Worm (Caenorhabditis elegans): ENCODE measurements around the gene F10C1.1.
A peak's percentile ranks its signal among the peaks of the same experiment; 100 is the strongest.

The F10C1.1 gene

ce11 chrII:5768274-5768820, 5.7 kb upstream of the F10C1.1 start:
- peak; percentile 86 for TF ChIP-seq elt-1 (tag; optimal IDR thresholded peaks at IDR 0.05; ENCODE audit: borderline replicate concordance, insufficient read depth)
- no peak for TF ChIP-seq sptf-1 (tag; optimal IDR thresholded peaks at IDR 0.05)
- no peak for TF ChIP-seq sem-2 (GFP tag; optimal IDR thresholded peaks at IDR 0.05)
- TF ChIP-seq nhr-12 (tag; optimal IDR thresholded peaks at IDR 0.05), result no peak

ce11 chrII:5772547-5773142, 1.4 kb upstream of the F10C1.1 start:
- TF ChIP-seq nhr-12 (tag; optimal IDR thresholded peaks at IDR 0.05) (no peak), ztf-11 (tag; optimal IDR thresholded peaks at IDR 0.05) (no peak), ceh-83 (GFP tag; optimal IDR thresholded peaks at IDR 0.05) (peak; percentile 62), unc-120 (tag; optimal IDR thresholded peaks at IDR 0.05; ENCODE audit: poor library complexity, severe bottlenecking) (peak; percentile 56), snpc-4 (tag; optimal IDR thresholded peaks at IDR 0.05) (no peak), sptf-1 (tag; optimal IDR thresholded peaks at IDR 0.05) (peak; percentile 85), flh-1 (GFP tag; optimal IDR thresholded peaks at IDR 0.05) (no peak), elt-1 (tag; optimal IDR thresholded peaks at IDR 0.05; ENCODE audit: borderline replicate concordance, insufficient read depth) (no peak), nhr-237 (tag; optimal IDR thresholded peaks at IDR 0.05) (no peak), mep-1 (tag; optimal IDR thresholded peaks at IDR 0.05) (no peak), cnd-1 (tag; optimal IDR thresholded peaks at IDR 0.05) (peak; percentile 43), unc-39 (tag; optimal IDR thresholded peaks at IDR 0.05) (no peak), lsy-2 (tag; optimal IDR thresholded peaks at IDR 0.05) (no peak), blmp-1 (tag; optimal IDR thresholded peaks at IDR 0.05) (no peak), lin-32 (GFP tag; optimal IDR thresholded peaks at IDR 0.05) (peak; percentile 57), nhr-2 (tag; optimal IDR thresholded peaks at IDR 0.05) (peak; percentile 70), ham-2 (GFP tag; optimal IDR thresholded peaks at IDR 0.05) (peak; percentile 82), bed-3 (GFP tag; optimal IDR thresholded peaks at IDR 0.05) (peak; percentile 34), zip-8 (tag; optimal IDR thresholded peaks at IDR 0.05) (peak; percentile 10), ceh-39 (tag; optimal IDR thresholded peaks at IDR 0.05) (no peak), M03D4.4 (tag; optimal IDR thresholded peaks at IDR 0.05) (peak; percentile 78), lin-13 (tag; optimal IDR thresholded peaks at IDR 0.05) (no peak), mab-5 (tag; optimal IDR thresholded peaks at IDR 0.05) (no peak), nhr-76 (tag; optimal IDR thresholded peaks at IDR 0.05) (no peak), elt-3 (tag; optimal IDR thresholded peaks at IDR 0.05) (no peak), nhr-28 (tag; optimal IDR thresholded peaks at IDR 0.05) (no peak), sem-2 (GFP tag; optimal IDR thresholded peaks at IDR 0.05) (peak; percentile 47), drap-1 (GFP tag; optimal IDR thresholded peaks at IDR 0.05) (peak; percentile 82), pha-4 (tag; optimal IDR thresholded peaks at IDR 0.05) (no peak), tbx-8 (GFP tag; optimal IDR thresholded peaks at IDR 0.05) (no peak), ceh-43 (GFP tag; optimal IDR thresholded peaks at IDR 0.05) (peak; percentile 9), hlh-1 (tag; optimal IDR thresholded peaks at IDR 0.05) (peak; percentile 7), ces-1 (GFP tag; optimal IDR thresholded peaks at IDR 0.05) (peak; percentile 36), mls-2 (tag; optimal IDR thresholded peaks at IDR 0.05) (peak; percentile 87), unc-62 (GFP tag; optimal IDR thresholded peaks at IDR 0.05) (no peak)

- TF ChIP-seq ceh-43 (GFP tag; optimal IDR thresholded peaks at IDR 0.05) (no peak), cnd-1 (tag; optimal IDR thresholded peaks at IDR 0.05) (no peak), nhr-237 (tag; optimal IDR thresholded peaks at IDR 0.05) (no peak), sem-2 (GFP tag; optimal IDR thresholded peaks at IDR 0.05) (no peak), ceh-83 (GFP tag; optimal IDR thresholded peaks at IDR 0.05) (no peak), flh-1 (GFP tag; optimal IDR thresholded peaks at IDR 0.05) (no peak), nhr-2 (tag; optimal IDR thresholded peaks at IDR 0.05) (no peak), ces-1 (GFP tag; optimal IDR thresholded peaks at IDR 0.05) (no peak), lsy-2 (tag; optimal IDR thresholded peaks at IDR 0.05) (no peak), mep-1 (tag; optimal IDR thresholded peaks at IDR 0.05) (no peak), mab-5 (tag; optimal IDR thresholded peaks at IDR 0.05) (no peak), lin-13 (tag; optimal IDR thresholded peaks at IDR 0.05) (no peak), bed-3 (GFP tag; optimal IDR thresholded peaks at IDR 0.05) (no peak), unc-120 (tag; optimal IDR thresholded peaks at IDR 0.05; ENCODE audit: poor library complexity, severe bottlenecking) (no peak), tbx-8 (GFP tag; optimal IDR thresholded peaks at IDR 0.05) (no peak), snpc-4 (tag; optimal IDR thresholded peaks at IDR 0.05) (no peak), elt-1 (tag; optimal IDR thresholded peaks at IDR 0.05; ENCODE audit: borderline replicate concordance, insufficient read depth) (no peak), ceh-39 (tag; optimal IDR thresholded peaks at IDR 0.05) (no peak), M03D4.4 (tag; optimal IDR thresholded peaks at IDR 0.05) (no peak), nhr-76 (tag; optimal IDR thresholded peaks at IDR 0.05) (no peak)
These were observed 850 bp downstream of the F10C1.1 start for ce11 chrII:5774879-5775278.

Data from whole organism, mixed stage, embryonic.